Fruit fly (Drosophila melanogaster): ENCODE data around the gene CG18766.

The CG18766 gene

dm6 chr3R:27226080-27226648 is 18.9 kb downstream of the CG18766 start (continued):
- TF ChIP-seq fd85E (GFP tag; optimal IDR thresholded peaks at IDR 0.05) (no peak), Eip75B (GFP tag; optimal IDR thresholded peaks at IDR 0.05) (no peak), achi (GFP tag; optimal IDR thresholded peaks at IDR 0.05) (no peak), cyc (GFP tag; optimal IDR thresholded peaks at IDR 0.05) (no peak), CG3032 (tag; optimal IDR thresholded peaks at IDR 0.05) (no peak), CG9139 (GFP tag; optimal IDR thresholded peaks at IDR 0.05) (no peak), Sox15 (GFP tag; optimal IDR thresholded peaks at IDR 0.05) (no peak)

DNA sequence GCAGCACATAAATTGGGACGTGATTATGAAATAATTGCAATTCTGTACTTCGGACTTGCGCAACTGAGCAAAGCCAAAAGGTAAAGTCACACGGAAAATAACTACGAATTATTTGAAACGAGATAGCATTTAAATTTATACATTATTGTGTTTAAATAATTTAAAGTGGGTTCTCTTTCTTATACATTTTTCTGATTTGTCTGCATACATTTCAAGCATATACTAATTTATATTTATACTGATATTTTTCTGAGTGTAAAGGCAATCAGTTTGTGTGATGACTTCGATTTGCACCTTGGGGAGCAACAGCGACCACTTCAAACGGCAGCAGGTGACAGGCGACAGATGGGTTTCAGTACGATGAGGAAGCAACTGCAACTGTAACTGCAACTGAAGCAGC is 19.6 kb downstream of the CG18766 start:
- no peak for TF ChIP-seq fd59A (GFP tag; optimal IDR thresholded peaks at IDR 0.05)
- peak; percentile 13 for TF ChIP-seq Met (GFP tag; optimal IDR thresholded peaks at IDR 0.05)
- no peak for TF ChIP-seq dac (GFP tag; optimal IDR thresholded peaks at IDR 0.05)
- TF ChIP-seq svp (GFP tag) = peak; percentile 57
- no peak for TF ChIP-seq fd85E (GFP tag; optimal IDR thresholded peaks at IDR 0.05)
- no peak for TF ChIP-seq CG11762 (GFP tag; optimal IDR thresholded peaks at IDR 0.05; ENCODE audit: insufficient read depth)
- TF ChIP-seq Ets96B (tag; optimal IDR thresholded peaks at IDR 0.05) = peak; percentile 23
- peak; percentile 73 for TF ChIP-seq Eip78C (GFP tag)
- no peak for TF ChIP-seq CG9139 (GFP tag; optimal IDR thresholded peaks at IDR 0.05)

DNA sequence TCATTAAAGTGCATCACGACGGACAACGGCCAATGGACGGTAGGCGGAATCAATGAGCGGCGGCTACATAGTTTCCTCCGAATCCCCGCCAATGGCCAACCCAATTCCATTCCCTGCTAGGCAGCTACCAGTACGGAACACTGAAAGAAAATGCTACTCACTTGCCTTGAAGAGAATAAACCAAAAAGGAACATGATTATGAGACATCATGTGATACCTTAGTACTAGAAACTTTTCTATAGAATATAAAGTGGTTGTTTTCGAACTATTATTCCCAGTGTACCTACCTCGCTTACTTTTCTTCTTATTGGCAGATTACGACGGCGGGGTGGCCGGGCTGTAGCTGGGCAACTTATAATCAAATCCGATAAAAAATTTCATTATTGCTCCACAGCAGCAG is 20.3 kb downstream of the CG18766 start:
- peak; percentile 66 for TF ChIP-seq acj6 (GFP tag; optimal IDR thresholded peaks at IDR 0.05)
- TF ChIP-seq vri (GFP tag; optimal IDR thresholded peaks at IDR 0.05) = no peak
- peak; percentile 65 for TF ChIP-seq CG10631 (GFP tag; optimal IDR thresholded peaks at IDR 0.05)
- no peak for TF ChIP-seq CG6854 (GFP tag; optimal IDR thresholded peaks at IDR 0.05)
- TF ChIP-seq achi (GFP tag; optimal IDR thresholded peaks at IDR 0.05) = peak; percentile 73
- peak; percentile 61 for TF ChIP-seq pdm3 (GFP tag; optimal IDR thresholded peaks at IDR 0.05)
- TF ChIP-seq fd85E (GFP tag; optimal IDR thresholded peaks at IDR 0.05) = no peak
- peak; percentile 59 for TF ChIP-seq net (GFP tag; optimal IDR thresholded peaks at IDR 0.05)
- no peak for TF ChIP-seq fkh (GFP tag; optimal IDR thresholded peaks at IDR 0.05)
- TF ChIP-seq Gug (GFP tag; IDR thresholded peaks at IDR 0.05) = 0 out of 2 replicates have a peak, but pooled peaks have one; percentile 36
- TF ChIP-seq CG1621 (tag; optimal IDR thresholded peaks at IDR 0.05) = peak; percentile 60
- peak; percentile 75 for TF ChIP-seq CG3919 (GFP tag; optimal IDR thresholded peaks at IDR 0.05)
- peak; percentile 33 for TF ChIP-seq Sox15 (GFP tag; optimal IDR thresholded peaks at IDR 0.05)
- TF ChIP-seq CG11294 (GFP tag; IDR thresholded peaks at IDR 0.05) = no peak
- peak; percentile 83 for TF ChIP-seq svp (GFP tag)
- peak; percentile 69 for TF ChIP-seq Ets96B (tag; optimal IDR thresholded peaks at IDR 0.05)
- TF ChIP-seq Hr38 (GFP tag; optimal IDR thresholded peaks at IDR 0.05) = no peak
- TF ChIP-seq CG8119 (GFP tag; IDR thresholded peaks at IDR 0.05) = no peak
- TF ChIP-seq Sox102F (GFP tag; optimal IDR thresholded peaks at IDR 0.05) = peak; percentile 53
- TF ChIP-seq CG6792 (GFP tag; optimal IDR thresholded peaks at IDR 0.05) = peak; percentile 67
- peak; percentile 43 for TF ChIP-seq Lpt (GFP tag; optimal IDR thresholded peaks at IDR 0.05)
- TF ChIP-seq CG6808 (GFP tag; optimal IDR thresholded peaks at IDR 0.05) = peak; percentile 58
- TF ChIP-seq Smox (GFP tag; optimal IDR thresholded peaks at IDR 0.05) = peak; percentile 56
- peak; percentile 61 for TF ChIP-seq CG31627 (GFP tag; optimal IDR thresholded peaks at IDR 0.05)
- peak; percentile 62 for TF ChIP-seq CG7368 (GFP tag; optimal IDR thresholded peaks at IDR 0.05)
- TF ChIP-seq CG11902 (GFP tag; optimal IDR thresholded peaks at IDR 0.05) = peak; percentile 66
- TF ChIP-seq Eip93F (GFP tag; optimal IDR thresholded peaks at IDR 0.05) = no peak
- TF ChIP-seq CG6163 (GFP tag; IDR thresholded peaks at IDR 0.05) = peak; percentile 87
- peak; percentile 92 for TF ChIP-seq Eip78C (GFP tag)
- TF ChIP-seq esn (GFP tag; optimal IDR thresholded peaks at IDR 0.05) = peak; percentile 73
- TF ChIP-seq CG32006 (GFP tag; optimal IDR thresholded peaks at IDR 0.05) = peak; percentile 65
- TF ChIP-seq Hr39 (GFP tag; optimal IDR thresholded peaks at IDR 0.05) = peak; percentile 44
- TF ChIP-seq lz (GFP tag; optimal IDR thresholded peaks at IDR 0.05) = peak; percentile 59
- TF ChIP-seq fd59A (GFP tag; optimal IDR thresholded peaks at IDR 0.05) = peak; percentile 51
- TF ChIP-seq spab (GFP tag; optimal IDR thresholded peaks at IDR 0.05) = peak; percentile 60
- TF ChIP-seq Met (GFP tag; optimal IDR thresholded peaks at IDR 0.05) = peak; percentile 71
- peak; percentile 70 for TF ChIP-seq CG15336 (GFP tag; IDR thresholded peaks at IDR 0.05)
- TF ChIP-seq CG16779 (tag; optimal IDR thresholded peaks at IDR 0.05) = no peak
- peak; percentile 76 for TF ChIP-seq eg (GFP tag; IDR thresholded peaks at IDR 0.05)
- TF ChIP-seq CG8319 (GFP tag; optimal IDR thresholded peaks at IDR 0.05) = peak; percentile 58
- TF ChIP-seq CG11762 (GFP tag; optimal IDR thresholded peaks at IDR 0.05; ENCODE audit: insufficient read depth) = peak; percentile 29
- TF ChIP-seq salr (GFP tag; optimal IDR thresholded peaks at IDR 0.05) = peak; percentile 42 to 46

All from whole organism, prepupa.